Worm (Caenorhabditis elegans): ENCODE measurements around the gene del-7.

- TF ChIP-seq lsy-2 (tag; optimal IDR thresholded peaks at IDR 0.05) (no peak), lin-39 (tag; optimal IDR thresholded peaks at IDR 0.05) (no peak), nhr-77 (tag; optimal IDR thresholded peaks at IDR 0.05) (no peak), aly-2 (tag; optimal IDR thresholded peaks at IDR 0.05) (no peak), alr-1 (tag; optimal IDR thresholded peaks at IDR 0.05) (no peak), fos-1 (tag; optimal IDR thresholded peaks at IDR 0.05) (no peak), sma-9 (GFP tag; optimal IDR thresholded peaks at IDR 0.05) (no peak), sma-9 (tag; optimal IDR thresholded peaks at IDR 0.05) (no peak), sma-3 (GFP tag; optimal IDR thresholded peaks at IDR 0.05) (no peak)
These were observed 4.1 kb downstream of the del-7 start for ce11 chrIV:7764319-7764718.

Measured in whole organism, L2 larva.